Worm (Caenorhabditis elegans): ENCODE results near the gene rpl-16.

rpl-16 gene

ce11 chrIII:3505051-3505548 lies 1.7 kb upstream of the rpl-16 start, which contains the start of gene lias-1 (continued):
- TF ChIP-seq pqm-1 (tag; optimal IDR thresholded peaks at IDR 0.05) (no peak), unc-30 (tag; optimal IDR thresholded peaks at IDR 0.05) (no peak), lin-35 (GFP tag; optimal IDR thresholded peaks at IDR 0.05) (peak; percentile 88 to 92), blmp-1 (tag; optimal IDR thresholded peaks at IDR 0.05) (peak; percentile 53), vab-15 (tag; optimal IDR thresholded peaks at IDR 0.05) (peak; percentile 44), elt-2 (tag; optimal IDR thresholded peaks at IDR 0.05) (no peak), C16A3.4 (tag; optimal IDR thresholded peaks at IDR 0.05) (peak; percentile 91), C04F5.9 (tag; optimal IDR thresholded peaks at IDR 0.05) (peak; percentile 58), ztf-4 (tag; optimal IDR thresholded peaks at IDR 0.05) (peak; percentile 48), hlh-4 (tag; optimal IDR thresholded peaks at IDR 0.05) (no peak), ceh-88 (GFP tag; IDR thresholded peaks at IDR 0.05) (no peak), lin-13 (GFP tag; optimal IDR thresholded peaks at IDR 0.05) (peak; percentile 81), lin-39 (tag; optimal IDR thresholded peaks at IDR 0.05) (no peak), dpl-1 (GFP tag; optimal IDR thresholded peaks at IDR 0.05) (peak; percentile 76 to 87 (median 84)), isw-1 (GFP tag; IDR thresholded peaks at IDR 0.05) (peak; percentile 82), F16B12.6 (tag; optimal IDR thresholded peaks at IDR 0.05) (peak; percentile 99), nhr-77 (tag; optimal IDR thresholded peaks at IDR 0.05) (peak; percentile 71), tlp-1 (tag; optimal IDR thresholded peaks at IDR 0.05) (no peak), pag-3 (tag; optimal IDR thresholded peaks at IDR 0.05; ENCODE audit: borderline replicate concordance, insufficient read depth) (no peak), unc-98 (GFP tag; IDR thresholded peaks at IDR 0.05) (no peak), ama-1 (optimal IDR thresholded peaks at IDR 0.05) (peak; percentile 50), fkh-4 (tag; optimal IDR thresholded peaks at IDR 0.05; ENCODE audit: borderline replicate concordance) (no peak), xbp-1 (tag; optimal IDR thresholded peaks at IDR 0.05) (peak; percentile 81), unc-86 (tag; optimal IDR thresholded peaks at IDR 0.05) (peak; percentile 43), nhr-20 (tag; optimal IDR thresholded peaks at IDR 0.05) (peak; percentile 69), ceh-82 (tag; optimal IDR thresholded peaks at IDR 0.05) (peak; percentile 79 to 95 (median 86)), aly-2 (tag; optimal IDR thresholded peaks at IDR 0.05) (peak; percentile 66), nhr-237 (tag; optimal IDR thresholded peaks at IDR 0.05) (peak; percentile 15), ceh-8 (GFP tag; optimal IDR thresholded peaks at IDR 0.05) (peak; percentile 19), lsy-2 (tag; optimal IDR thresholded peaks at IDR 0.05) (peak; percentile 97 to 98), alr-1 (tag; optimal IDR thresholded peaks at IDR 0.05; ENCODE audit: borderline replicate concordance) (no peak), mep-1 (tag; optimal IDR thresholded peaks at IDR 0.05) (peak; percentile 89), grh-1 (GFP tag; IDR thresholded peaks at IDR 0.05) (no peak), lin-15B (tag; optimal IDR thresholded peaks at IDR 0.05) (peak; percentile 81), efl-3 (GFP tag; optimal IDR thresholded peaks at IDR 0.05) (no peak), lir-3 (tag; optimal IDR thresholded peaks at IDR 0.05; ENCODE audit: poor library complexity) (no peak), ces-1 (GFP tag; optimal IDR thresholded peaks at IDR 0.05) (no peak), fkh-8 (tag; optimal IDR thresholded peaks at IDR 0.05) (peak; percentile 83), aha-1 (tag; optimal IDR thresholded peaks at IDR 0.05) (no peak), sup-37 (GFP tag; optimal IDR thresholded peaks at IDR 0.05) (no peak), fos-1 (tag; optimal IDR thresholded peaks at IDR 0.05) (peak; percentile 70), sptf-1 (tag; optimal IDR thresholded peaks at IDR 0.05) (no peak), ets-5 (GFP tag; IDR thresholded peaks at IDR 0.05) (no peak), irx-1 (tag; optimal IDR thresholded peaks at IDR 0.05) (peak; percentile 57), ceh-90 (tag; optimal IDR thresholded peaks at IDR 0.05) (no peak), nhr-47 (tag; optimal IDR thresholded peaks at IDR 0.05) (peak; percentile 83), mdl-1 (tag; optimal IDR thresholded peaks at IDR 0.05) (peak in 1 of 2 experiments; percentile 81), Y116A8C.19 (tag; optimal IDR thresholded peaks at IDR 0.05; ENCODE audit: borderline replicate concordance) (no peak), nhr-76 (tag; optimal IDR thresholded peaks at IDR 0.05) (no peak), nhr-71 (tag; optimal IDR thresholded peaks at IDR 0.05) (peak; percentile 83), dsc-1 (tag; optimal IDR thresholded peaks at IDR 0.05) (peak; percentile 50), swsn-7 (tag; optimal IDR thresholded peaks at IDR 0.05) (peak; percentile 73), nhr-19 (GFP tag; conservative IDR thresholded peaks at IDR 0.05) (peak; percentile 77)
